Worm (Caenorhabditis elegans): ENCODE results near the gene rbm-26.

DNA sequence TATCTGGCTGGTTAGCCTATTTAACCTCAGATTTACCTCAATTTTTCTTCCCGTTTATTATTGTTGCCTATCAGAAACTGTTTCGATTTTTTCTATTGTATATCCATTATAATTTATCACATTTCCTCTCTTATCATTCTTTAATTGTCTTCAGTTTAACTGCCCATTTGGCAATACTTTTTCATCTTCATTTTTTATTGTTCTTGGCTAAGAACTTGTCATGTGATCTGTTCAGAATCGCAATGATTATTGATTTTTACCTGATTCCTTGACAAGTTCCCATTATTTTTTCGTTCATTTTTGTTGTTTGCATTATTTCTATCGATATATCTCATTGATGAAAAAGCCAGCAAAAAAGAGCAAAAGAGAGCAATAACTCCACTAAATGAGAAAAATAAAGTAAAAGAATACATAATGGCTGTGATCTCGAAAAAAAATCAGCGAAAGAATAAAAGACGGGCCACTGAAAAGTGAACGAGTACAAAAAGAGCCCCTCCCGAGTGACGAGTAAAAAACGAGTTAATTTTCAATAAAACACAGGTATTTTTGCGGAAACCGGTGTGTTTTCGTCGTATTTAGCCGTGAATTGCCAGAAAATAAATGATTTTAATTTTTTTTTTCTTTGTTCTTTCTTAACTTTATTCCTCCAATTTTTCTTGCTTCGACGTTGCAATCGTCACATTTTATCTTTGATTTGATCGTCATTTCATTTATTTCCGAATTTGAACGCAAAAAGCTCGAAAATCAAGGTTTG lies 3.1 kb downstream of the rbm-26 start, which contains the start of gene arf-1:
- no peak for TF ChIP-seq ztf-29 (GFP tag; IDR thresholded peaks at IDR 0.05)
- no peak for TF ChIP-seq cog-1 (tag; optimal IDR thresholded peaks at IDR 0.05)
- no peak for TF ChIP-seq tab-1 (GFP tag; IDR thresholded peaks at IDR 0.05)
